Fruit fly (Drosophila melanogaster): ENCODE results near the gene vas.

The vas gene

DNA sequence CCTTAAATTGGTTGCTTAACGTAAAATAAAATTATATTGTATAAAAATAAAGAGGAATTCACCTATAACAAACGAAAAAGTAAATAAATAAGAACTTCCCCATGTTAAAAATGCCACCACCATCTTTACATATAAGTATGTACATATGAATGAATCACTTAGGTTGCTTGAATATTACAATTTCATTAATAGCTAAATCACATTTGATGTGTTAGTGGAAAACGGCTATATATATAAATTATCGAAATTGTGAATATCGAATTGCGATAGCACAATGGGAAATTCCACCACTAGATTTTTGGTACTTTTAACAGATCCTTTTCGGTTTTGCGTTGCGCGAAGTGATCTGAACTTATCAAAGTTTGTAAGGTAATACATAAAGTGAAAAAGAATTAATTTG lies at the start of gene vas, which contains the start of gene solo:
TSS of gene vas (plus strand) at position 289 of the 400 bp plus-strand sequence.
TSS of gene solo (plus strand) at position 289 of the 400 bp plus-strand sequence.
- TF ChIP-seq CG8478 (optimal IDR thresholded peaks at IDR 0.05) (no peak), psq (optimal IDR thresholded peaks at IDR 0.05) (no peak), EcR (GFP tag; optimal IDR thresholded peaks at IDR 0.05) (no peak), usp (GFP tag; optimal IDR thresholded peaks at IDR 0.05) (no peak), Dll (optimal IDR thresholded peaks at IDR 0.05) (no peak), pan (optimal IDR thresholded peaks at IDR 0.05) (no peak)

DNA sequence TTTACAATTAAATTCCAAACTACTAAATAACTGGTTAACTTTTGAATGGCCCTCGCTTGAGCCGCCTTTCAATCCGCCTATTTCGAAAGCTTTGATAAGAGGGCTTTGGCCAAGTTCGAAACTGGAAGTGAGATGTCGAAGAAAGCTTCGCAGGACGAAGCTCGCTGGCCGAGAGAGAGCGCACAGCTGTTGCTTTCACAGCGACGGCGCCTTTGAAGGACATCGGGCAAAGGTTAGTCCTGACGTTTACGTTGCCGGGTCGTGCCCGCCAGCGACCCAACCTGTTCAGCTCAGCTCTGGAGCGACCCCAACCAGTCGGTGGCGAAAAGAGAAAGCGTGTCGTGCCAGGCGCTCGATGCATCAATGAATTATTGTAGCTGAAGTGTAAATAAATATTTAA lies 49.7 kb upstream of the vas start:
- TF ChIP-seq CG8478 (optimal IDR thresholded peaks at IDR 0.05) (no peak), pan (optimal IDR thresholded peaks at IDR 0.05) (no peak)

DNA sequence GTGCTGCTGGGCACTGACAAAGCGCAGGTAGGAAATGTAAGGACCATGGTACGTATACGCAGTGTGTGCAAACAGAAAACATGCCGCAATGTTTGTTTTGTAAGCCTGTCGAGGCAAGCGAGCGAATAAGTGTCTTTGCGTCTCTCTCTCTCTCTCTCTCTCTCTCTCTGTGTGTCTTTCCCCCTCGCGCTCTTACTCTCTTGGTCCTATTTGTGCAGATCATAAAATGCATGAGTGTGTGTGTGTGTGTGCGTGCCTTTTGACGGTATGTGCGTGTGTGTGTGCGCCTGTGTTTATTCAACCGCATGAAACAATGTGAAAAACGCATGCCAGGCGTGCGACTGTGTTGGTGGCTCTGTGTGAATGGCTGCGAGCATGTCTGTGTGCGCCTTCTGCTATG lies 47.9 kb upstream of the vas start:
- TF ChIP-seq Dll (optimal IDR thresholded peaks at IDR 0.05) (no peak), psq (optimal IDR thresholded peaks at IDR 0.05) (no peak), CG8478 (optimal IDR thresholded peaks at IDR 0.05) (no peak), pan (optimal IDR thresholded peaks at IDR 0.05) (no peak)

DNA sequence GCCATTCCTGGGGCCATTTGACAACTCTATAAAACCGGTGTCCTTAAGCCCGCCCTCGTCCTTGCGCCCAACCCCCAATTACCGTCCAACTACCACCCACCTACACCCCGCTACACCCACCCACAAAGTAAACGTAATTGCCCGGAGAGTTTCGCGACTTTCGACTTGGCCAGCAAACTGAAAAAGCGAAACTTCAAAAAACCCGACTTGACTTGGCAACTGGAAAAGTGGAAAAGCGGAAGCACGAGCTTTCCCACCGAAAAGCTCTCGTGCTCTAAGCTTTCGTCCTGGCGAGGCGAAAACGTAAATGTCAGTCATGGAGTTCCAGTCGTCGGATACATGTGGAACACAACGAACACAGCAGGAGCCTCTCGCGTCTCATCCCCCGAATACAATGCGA lies 45.4 kb upstream of the vas start, which contains the start of gene GABA-B-R1:
TSS of gene GABA-B-R1 (plus strand) at position 301 of the 400 bp plus-strand sequence.
- TF ChIP-seq usp (GFP tag; optimal IDR thresholded peaks at IDR 0.05) (no peak), pan (optimal IDR thresholded peaks at IDR 0.05) (no peak), psq (optimal IDR thresholded peaks at IDR 0.05) (no peak), Dll (optimal IDR thresholded peaks at IDR 0.05) (no peak), CG8478 (optimal IDR thresholded peaks at IDR 0.05) (no peak), EcR (GFP tag; optimal IDR thresholded peaks at IDR 0.05) (no peak)

DNA sequence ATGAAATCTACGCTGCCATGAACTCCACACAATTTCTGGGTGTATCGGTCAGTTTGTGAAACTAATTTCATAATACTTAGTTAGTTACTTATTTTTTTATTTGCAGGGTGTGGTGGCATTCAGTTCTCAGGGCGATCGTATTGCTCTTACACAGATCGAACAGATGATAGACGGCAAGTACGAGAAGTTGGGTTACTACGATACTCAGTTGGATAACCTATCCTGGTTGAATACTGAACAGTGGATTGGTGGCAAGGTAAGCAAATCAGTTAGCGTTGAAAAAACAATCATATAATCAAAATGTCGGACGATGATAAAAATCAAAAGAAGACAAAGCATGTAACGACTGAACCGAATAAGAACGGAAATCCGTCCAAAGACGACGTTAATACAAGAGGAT lies 34.9 kb upstream of the vas start, which contains the start of gene CG33310:
TSS of gene CG33310 (plus strand) at position 301 of the 400 bp plus-strand sequence.
- no peak for TF ChIP-seq CG8478 (optimal IDR thresholded peaks at IDR 0.05)
- no peak for TF ChIP-seq usp (GFP tag; optimal IDR thresholded peaks at IDR 0.05)
- no peak for TF ChIP-seq psq (optimal IDR thresholded peaks at IDR 0.05)
- TF ChIP-seq EcR (GFP tag; optimal IDR thresholded peaks at IDR 0.05) = no peak
- TF ChIP-seq Dll (optimal IDR thresholded peaks at IDR 0.05) = no peak
- no peak for TF ChIP-seq pan (optimal IDR thresholded peaks at IDR 0.05)

DNA sequence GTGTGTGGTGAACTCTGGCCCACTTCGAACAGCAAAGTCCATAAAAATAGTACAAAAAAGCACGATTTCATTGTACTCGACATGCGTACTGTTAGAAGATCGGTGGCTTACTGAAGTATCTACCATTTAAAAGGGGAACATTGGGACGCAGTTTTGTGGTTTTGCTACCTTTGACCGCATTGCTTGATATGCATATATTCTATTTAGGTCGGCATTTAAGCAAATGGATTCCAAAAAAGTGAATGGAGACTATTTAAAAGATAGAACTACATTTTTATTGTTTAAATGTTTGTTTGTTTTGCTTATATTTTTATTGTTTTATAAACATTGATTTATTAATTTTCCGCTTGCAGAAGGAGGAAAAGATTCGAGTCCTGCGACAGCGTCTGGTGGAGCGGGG lies 29.8 kb upstream of the vas start, which contains the start of gene CG31832:
TSS of gene CG31832 (minus strand) at position 101 of the 400 bp plus-strand sequence.
- TF ChIP-seq EcR (GFP tag; optimal IDR thresholded peaks at IDR 0.05) (no peak), CG8478 (optimal IDR thresholded peaks at IDR 0.05) (no peak), psq (optimal IDR thresholded peaks at IDR 0.05) (no peak), Dll (optimal IDR thresholded peaks at IDR 0.05) (no peak), pan (optimal IDR thresholded peaks at IDR 0.05) (no peak), usp (GFP tag; optimal IDR thresholded peaks at IDR 0.05) (no peak)

DNA sequence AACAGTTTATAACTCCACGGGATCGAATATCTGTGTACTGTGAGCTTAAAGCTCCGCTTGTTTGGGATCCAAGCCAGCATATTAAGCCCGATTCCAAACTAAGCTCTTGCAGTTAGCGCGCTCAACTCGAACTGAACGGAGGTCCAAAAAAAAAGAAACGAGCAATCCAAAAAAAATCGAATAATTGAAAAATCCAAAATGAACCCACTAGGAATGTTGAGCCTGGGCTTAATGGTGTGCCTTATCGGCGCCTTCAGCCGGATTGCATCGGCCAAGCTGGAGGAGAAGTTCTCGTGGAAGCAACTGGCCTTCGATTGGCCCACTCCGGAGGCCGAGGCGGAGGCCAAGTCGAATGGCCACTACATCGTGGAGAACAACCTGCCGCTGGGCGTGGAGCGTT lies 26.1 kb upstream of the vas start, which contains the start of gene yellow-c:
TSS of gene yellow-c (plus strand) at position 29 of the 400 bp plus-strand sequence.
- TF ChIP-seq EcR (GFP tag; optimal IDR thresholded peaks at IDR 0.05) (no peak), Dll (optimal IDR thresholded peaks at IDR 0.05) (no peak), usp (GFP tag; optimal IDR thresholded peaks at IDR 0.05) (no peak), pan (optimal IDR thresholded peaks at IDR 0.05) (no peak), psq (optimal IDR thresholded peaks at IDR 0.05) (no peak), CG8478 (optimal IDR thresholded peaks at IDR 0.05) (no peak)

DNA sequence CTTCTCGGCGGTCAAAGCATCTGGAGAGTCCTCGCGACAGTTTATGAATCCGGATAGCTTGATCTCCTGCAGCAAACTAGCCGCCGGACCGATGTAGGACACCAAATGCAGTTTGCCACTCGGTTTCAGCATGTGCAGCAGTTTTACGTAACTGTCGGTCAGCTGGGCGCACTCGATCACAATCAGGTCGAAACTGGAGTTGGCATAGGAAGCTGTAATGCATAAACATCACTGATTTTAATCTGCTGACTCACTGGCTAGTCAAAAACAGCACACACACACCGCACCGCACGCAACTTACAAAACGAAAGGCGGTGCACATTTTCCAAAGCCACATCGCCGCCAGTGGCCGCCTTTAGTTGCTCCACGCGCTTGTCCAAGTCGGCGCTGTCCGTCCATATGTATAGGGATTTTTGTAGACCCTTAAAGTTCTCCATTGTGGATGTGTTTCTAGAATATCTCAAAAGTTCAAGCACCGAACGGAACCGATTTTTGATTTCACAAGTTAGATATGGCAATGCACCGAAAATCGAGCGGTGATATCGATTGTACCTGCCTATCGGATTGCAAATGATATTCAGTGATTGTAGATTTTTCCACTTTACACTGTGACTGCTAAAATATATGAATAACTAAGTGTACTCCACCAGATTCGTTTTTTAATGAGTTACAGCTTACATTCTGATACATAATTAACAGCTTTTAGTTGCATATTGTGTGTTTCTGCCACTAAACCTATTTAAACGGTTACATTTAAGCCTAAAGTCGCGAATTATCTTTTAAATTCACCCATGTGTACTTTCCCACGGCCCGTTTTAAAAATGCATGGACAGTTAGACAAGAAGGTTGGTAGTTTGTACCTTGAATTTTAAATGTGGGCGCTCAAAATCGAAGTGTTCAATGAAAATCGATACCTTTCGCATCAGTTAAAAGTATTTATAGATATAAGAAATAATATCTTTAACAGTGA lies 22.8 kb upstream of the vas start, which contains the start of gene CIAPIN1:
TSS of gene CIAPIN1 (minus strand) at position 523 of the 970 bp plus-strand sequence.
- TF ChIP-seq usp (GFP tag; optimal IDR thresholded peaks at IDR 0.05) = no peak
- TF ChIP-seq pan (optimal IDR thresholded peaks at IDR 0.05) = no peak
- TF ChIP-seq psq (optimal IDR thresholded peaks at IDR 0.05) = no peak
- no peak for TF ChIP-seq Dll (optimal IDR thresholded peaks at IDR 0.05)
- no peak for TF ChIP-seq EcR (GFP tag; optimal IDR thresholded peaks at IDR 0.05)
- TF ChIP-seq CG8478 (optimal IDR thresholded peaks at IDR 0.05) = no peak

DNA sequence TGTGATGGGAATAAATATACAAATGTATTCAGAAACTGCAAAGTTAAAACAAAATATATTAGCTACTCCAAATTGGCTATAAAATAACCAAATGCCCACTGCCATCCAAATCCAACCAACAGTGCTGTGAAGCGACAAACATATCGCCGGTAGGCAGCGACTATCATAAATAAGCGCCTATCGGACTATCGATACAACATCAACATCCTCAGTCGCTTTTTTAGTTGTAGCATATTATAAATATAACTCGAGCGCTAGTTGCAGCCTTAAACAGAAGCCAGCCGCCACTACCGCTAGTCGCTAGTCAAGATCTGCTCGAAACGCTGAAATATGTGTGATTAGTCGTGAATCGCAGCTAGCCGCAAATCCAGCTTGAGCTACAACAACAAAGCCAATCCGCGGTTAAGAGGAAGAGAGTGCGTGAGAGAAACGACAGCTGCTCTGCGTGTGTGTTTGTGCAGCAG lies 22.1 kb upstream of the vas start:
- no peak for TF ChIP-seq EcR (GFP tag; optimal IDR thresholded peaks at IDR 0.05)
- no peak for TF ChIP-seq Dll (optimal IDR thresholded peaks at IDR 0.05)
- no peak for TF ChIP-seq psq (optimal IDR thresholded peaks at IDR 0.05)
- TF ChIP-seq pan (optimal IDR thresholded peaks at IDR 0.05) = no peak
- no peak for TF ChIP-seq CG8478 (optimal IDR thresholded peaks at IDR 0.05)
- no peak for TF ChIP-seq usp (GFP tag; optimal IDR thresholded peaks at IDR 0.05)

DNA sequence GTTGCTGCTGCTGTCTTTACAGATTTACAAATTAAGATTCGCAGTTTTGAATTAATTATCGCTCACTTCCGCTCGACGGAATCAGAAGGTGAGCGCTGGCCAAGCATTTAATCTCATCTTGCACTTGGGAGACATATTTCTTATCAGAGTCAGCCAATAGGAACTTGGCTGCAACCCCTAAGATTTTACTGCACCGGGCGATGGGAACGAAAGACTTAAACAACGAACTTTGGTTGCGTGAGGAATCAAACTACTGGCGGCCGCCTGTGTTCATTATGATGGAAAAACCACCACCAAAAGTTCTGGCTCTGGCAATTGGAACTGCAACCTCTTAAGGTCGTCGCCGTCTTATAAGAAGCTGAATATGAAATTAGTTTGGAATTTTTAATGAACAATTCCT lies 17.7 kb upstream of the vas start:
- TF ChIP-seq psq (optimal IDR thresholded peaks at IDR 0.05) (no peak), CG8478 (optimal IDR thresholded peaks at IDR 0.05) (no peak), Dll (optimal IDR thresholded peaks at IDR 0.05) (no peak), EcR (GFP tag; optimal IDR thresholded peaks at IDR 0.05) (no peak), usp (GFP tag; optimal IDR thresholded peaks at IDR 0.05) (no peak), pan (optimal IDR thresholded peaks at IDR 0.05) (no peak)

DNA sequence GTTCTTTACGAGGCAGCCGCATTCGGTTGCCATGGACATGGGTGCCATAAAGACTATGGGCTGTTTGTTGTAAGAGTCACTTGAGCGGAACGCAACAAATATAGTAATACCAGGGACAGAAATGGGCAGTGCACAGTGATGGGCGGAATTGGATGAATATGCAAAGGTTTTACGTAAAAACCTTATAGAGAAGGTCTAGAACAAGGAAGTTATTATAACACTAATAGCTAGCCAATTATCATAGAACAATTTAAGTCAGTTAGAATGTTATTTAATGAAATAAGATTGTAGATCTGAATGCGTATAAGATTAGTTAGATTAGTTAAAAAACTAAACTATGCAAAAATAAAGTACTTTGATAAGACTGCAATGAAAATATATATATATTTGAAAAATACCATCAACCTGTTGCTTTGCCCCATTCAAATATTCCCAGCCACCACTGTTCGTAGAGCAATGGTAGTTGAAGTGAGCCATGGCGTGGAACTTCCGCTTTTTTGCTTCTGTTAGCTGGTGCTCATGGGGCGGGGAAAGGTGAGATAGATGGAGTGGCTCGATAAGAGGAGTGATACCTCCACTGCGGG lies 8.6 kb upstream of the vas start:
- no peak for TF ChIP-seq CG8478 (optimal IDR thresholded peaks at IDR 0.05)
- no peak for TF ChIP-seq usp (GFP tag; optimal IDR thresholded peaks at IDR 0.05)
- TF ChIP-seq Dll (optimal IDR thresholded peaks at IDR 0.05) = no peak
- no peak for TF ChIP-seq psq (optimal IDR thresholded peaks at IDR 0.05)
- TF ChIP-seq pan (optimal IDR thresholded peaks at IDR 0.05) = no peak
- no peak for TF ChIP-seq EcR (GFP tag; optimal IDR thresholded peaks at IDR 0.05)

DNA sequence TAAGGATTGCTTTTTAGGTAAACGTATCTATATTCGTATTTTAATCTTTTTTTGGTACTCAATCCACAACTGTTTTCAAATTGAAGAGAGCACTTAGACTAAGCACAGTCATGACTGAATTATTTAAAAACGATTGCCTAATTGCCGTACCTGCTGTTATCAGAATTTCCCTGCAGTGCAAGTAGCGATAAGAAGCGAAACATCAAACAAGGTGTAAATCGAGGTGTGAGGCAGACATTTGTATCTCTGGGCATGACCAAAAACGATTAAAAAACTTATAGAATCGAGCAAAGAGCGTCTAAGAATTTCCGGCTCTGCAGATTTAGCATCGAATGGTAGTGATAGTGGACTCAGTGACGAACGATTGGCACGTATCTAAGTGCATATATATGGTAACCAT lies 6.4 kb upstream of the vas start:
- no peak for TF ChIP-seq CG8478 (optimal IDR thresholded peaks at IDR 0.05)
- no peak for TF ChIP-seq pan (optimal IDR thresholded peaks at IDR 0.05)
- TF ChIP-seq Dll (optimal IDR thresholded peaks at IDR 0.05) = no peak
- TF ChIP-seq usp (GFP tag; optimal IDR thresholded peaks at IDR 0.05) = no peak
- no peak for TF ChIP-seq EcR (GFP tag; optimal IDR thresholded peaks at IDR 0.05)
- no peak for TF ChIP-seq psq (optimal IDR thresholded peaks at IDR 0.05)
